Fruit fly (Drosophila melanogaster) whole organism: ENCODE measurements around the gene CG34427.

Source experiments
- EcR ChIP-seq, 2 experiments: fragments of >200 bp; optimal IDR thresholded peaks; 2 replicates each; lab custom pipeline; 2017; ENCODE audit warnings: missing biosample characterization in 2 of 2, missing genetic modification characterization in 2 of 2, missing genetic modification reagents in 2 of 2
- pan ChIP-seq: fragments of >200 bp; optimal IDR thresholded peaks from 2 replicates; lab custom pipeline; 2017
- psq ChIP-seq: fragments of >200 bp; optimal IDR thresholded peaks from 2 replicates; lab custom pipeline; 2017
- usp ChIP-seq: fragments of >200 bp; optimal IDR thresholded peaks from 2 replicates; lab custom pipeline; 2017; ENCODE audit warnings: missing biosample characterization, missing genetic modification characterization, mixed read lengths

DNA sequence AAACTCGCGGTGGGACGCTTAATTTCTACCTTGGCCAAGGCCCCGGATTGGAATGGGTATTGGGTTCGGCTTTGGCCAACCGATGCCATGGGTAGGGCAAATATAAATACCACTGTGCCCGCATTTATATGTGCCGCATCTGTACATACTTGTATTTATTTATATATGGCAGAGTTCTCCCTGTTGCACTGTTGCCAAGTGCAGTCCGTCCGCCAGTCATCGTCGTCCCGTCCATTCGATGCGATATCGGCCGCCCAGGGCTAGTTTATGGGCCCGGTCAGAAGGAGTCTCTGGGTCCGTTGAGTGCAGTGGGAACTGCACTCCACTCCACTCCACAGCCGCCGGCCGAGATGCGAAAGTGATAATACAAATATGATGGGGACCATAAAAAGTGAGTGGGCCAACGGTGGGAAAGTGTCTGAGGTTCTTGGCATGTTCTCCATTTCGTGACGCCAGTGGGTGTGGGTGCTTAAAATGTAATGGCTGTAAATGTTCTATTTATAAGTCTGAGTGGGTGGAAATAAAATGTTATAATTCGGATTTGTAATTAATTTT lies 18.4 kb downstream of the CG34427 start:
- TF ChIP-seq pan (lab: Kevin White, UChicago) (no peak), usp (GFP tag; lab: Kevin White, UChicago) (no peak), psq (lab: Kevin White, UChicago) (no peak), EcR (GFP tag; optimal IDR thresholded peaks at IDR 0.05; lab: Kevin White, UChicago) (peak in 1 of 2 experiments; percentile 16)
